Worm (Caenorhabditis elegans) whole organism, young adult: ENCODE data around the gene Y55F3BR.2.

Source experiments
- C06A6.2 ChIP-seq: fragments of 200-800 bp; sonication (Bioruptor generic); conservative IDR thresholded peaks from 2 replicates; pipeline ENCODE4 v1.3.6; 2022; ENCODE audit warnings: missing genetic modification characterization, missing compliant biosample characterization
- F22D6.2 ChIP-seq: sonication (generic microtip); optimal IDR thresholded peaks from 2 replicates; lab custom pipeline; 2016; ENCODE audit warnings: mild to moderate bottlenecking, missing genetic modification characterization, missing compliant biosample characterization
- F33H1.4 ChIP-seq: fragments of 200-800 bp; sonication (Bioruptor generic); IDR thresholded peaks from 2 replicates; pipeline ENCODE4 v1.3.6; 2022; ENCODE audit warnings: missing genetic modification reagents, missing genetic modification characterization, missing compliant biosample characterization
- F37B4.10 ChIP-seq: fragments of 200-800 bp; sonication (Bioruptor generic); IDR thresholded peaks from 2 replicates; pipeline ENCODE4 v1.3.6; 2022; ENCODE audit warnings: missing genetic modification characterization, missing compliant biosample characterization
- F39B2.1 ChIP-seq: fragments of 200-800 bp; sonication (Bioruptor generic); IDR thresholded peaks from 2 replicates; pipeline ENCODE4 v1.3.6; 2022; ENCODE audit warnings: missing genetic modification reagents, missing genetic modification characterization, missing compliant biosample characterization
- F57A8.1 ChIP-seq: fragments of 200-800 bp; sonication (Bioruptor generic); optimal IDR thresholded peaks from 2 replicates; lab custom pipeline; 2018; ENCODE audit warnings: mild to moderate bottlenecking, missing genetic modification characterization, moderate library complexity, missing compliant biosample characterization
- F57C9.4 ChIP-seq: sonication (generic microtip); optimal IDR thresholded peaks from 2 replicates; lab custom pipeline; 2017; ENCODE audit warnings: mild to moderate bottlenecking, missing genetic modification characterization, missing compliant biosample characterization
- K12H6.12 ChIP-seq: fragments of 200-800 bp; sonication (Bioruptor generic); optimal IDR thresholded peaks from 2 replicates; lab custom pipeline; 2018; ENCODE audit warnings: mild to moderate bottlenecking, missing genetic modification characterization, missing compliant biosample characterization
- T07F8.4 ChIP-seq: sonication (generic microtip); optimal IDR thresholded peaks from 2 replicates; lab custom pipeline; 2016; ENCODE audit warnings: mild to moderate bottlenecking, missing genetic modification characterization, moderate library complexity, missing compliant biosample characterization
- T26A5.8 ChIP-seq: sonication (generic microtip); optimal IDR thresholded peaks from 2 replicates; lab custom pipeline; 2016; ENCODE audit warnings: missing genetic modification characterization, missing compliant biosample characterization
- Y53G8AR.9 ChIP-seq: fragments of 200-800 bp; sonication (Bioruptor generic); conservative IDR thresholded peaks from 2 replicates; pipeline ENCODE4 v1.3.6; 2022; ENCODE audit warnings: missing genetic modification reagents, missing genetic modification characterization, missing compliant biosample characterization
- Y56A3A.18 ChIP-seq: fragments of 200-800 bp; sonication (Bioruptor generic); IDR thresholded peaks from 2 replicates; pipeline ENCODE4 v1.3.6; 2022; ENCODE audit warnings: missing genetic modification reagents, missing genetic modification characterization, missing compliant biosample characterization
- Y95B8A.8 ChIP-seq: fragments of 200-800 bp; sonication (Bioruptor generic); IDR thresholded peaks from 2 replicates; pipeline ENCODE4 v1.3.6; 2022; ENCODE audit warnings: missing genetic modification reagents, missing genetic modification characterization, missing compliant biosample characterization
- aptf-2 ChIP-seq: fragments of 200-800 bp; sonication (Bioruptor generic); conservative IDR thresholded peaks from 2 replicates; pipeline ENCODE4 v1.3.6; 2022; ENCODE audit warnings: missing genetic modification reagents, missing genetic modification characterization, missing compliant biosample characterization
- aptf-3 ChIP-seq: fragments of 200-800 bp; sonication (Bioruptor generic); IDR thresholded peaks from 2 replicates; pipeline ENCODE4 v1.3.6; 2022; ENCODE audit warnings: missing genetic modification characterization, missing compliant biosample characterization
- attf-3 ChIP-seq: fragments of 200-800 bp; sonication (Bioruptor generic); conservative IDR thresholded peaks from 2 replicates; pipeline ENCODE4 v1.3.6; 2022; ENCODE audit warnings: missing genetic modification reagents, missing genetic modification characterization, missing compliant biosample characterization
- bed-1 ChIP-seq: fragments of 200-800 bp; sonication (Bioruptor generic); IDR thresholded peaks from 2 replicates; pipeline ENCODE4 v1.3.6; 2022; ENCODE audit warnings: missing genetic modification reagents, missing genetic modification characterization, missing compliant biosample characterization
- cebp-1 ChIP-seq, 2 experiments: fragments of 200-800 bp in 1 of 2; sonication (Bioruptor generic) in 1 of 2; sonication (generic microtip) in 1 of 2; IDR thresholded peaks in 1 of 2; optimal IDR thresholded peaks in 1 of 2; 2 replicates each; pipeline versions ENCODE4 v1.3.6 to Lab custom; 2017 to 2022; ENCODE audit warnings: missing compliant biosample characterization in 2 of 2, missing genetic modification characterization in 2 of 2, mild to moderate bottlenecking in 1 of 2, missing genetic modification reagents in 1 of 2, moderate library complexity in 1 of 2
- ceh-27 ChIP-seq: fragments of 200-800 bp; sonication (Bioruptor generic); optimal IDR thresholded peaks from 2 replicates; lab custom pipeline; 2018; ENCODE audit warnings: mild to moderate bottlenecking, missing genetic modification characterization, moderate library complexity, missing compliant biosample characterization
- ceh-79 ChIP-seq: sonication (generic microtip); optimal IDR thresholded peaks from 2 replicates; lab custom pipeline; 2017; ENCODE audit warnings: mild to moderate bottlenecking, missing genetic modification characterization, missing compliant biosample characterization
- dox-1 ChIP-seq: fragments of 200-800 bp; sonication (Bioruptor generic); IDR thresholded peaks from 2 replicates; pipeline ENCODE4 v1.3.6; 2022; ENCODE audit warnings: missing genetic modification reagents, missing genetic modification characterization, missing compliant biosample characterization
- dpl-1 ChIP-seq: fragments of 150-350 bp; optimal IDR thresholded peaks from 2 replicates; lab custom pipeline; 2014; ENCODE audit warnings: missing biosample characterization, missing genetic modification reagents, missing genetic modification characterization
- egl-18 ChIP-seq: fragments of 200-800 bp; sonication (Bioruptor generic); IDR thresholded peaks from 2 replicates; pipeline ENCODE4 v1.3.6; 2022; ENCODE audit warnings: missing genetic modification reagents, missing genetic modification characterization, missing compliant biosample characterization
- egl-44 ChIP-seq: fragments of 200-800 bp; sonication (Bioruptor generic); IDR thresholded peaks from 2 replicates; pipeline ENCODE4 v1.3.6; 2022; ENCODE audit warnings: missing genetic modification reagents, missing genetic modification characterization, missing compliant biosample characterization
- egrh-3 ChIP-seq: fragments of 200-800 bp; sonication (Bioruptor generic); IDR thresholded peaks from 2 replicates; pipeline ENCODE4 v1.3.6; 2022; ENCODE audit warnings: missing genetic modification reagents, missing genetic modification characterization, missing compliant biosample characterization
- ets-4 ChIP-seq: fragments of 200-800 bp; sonication (Bioruptor generic); optimal IDR thresholded peaks from 2 replicates; lab custom pipeline; 2018; ENCODE audit warnings: mild to moderate bottlenecking, missing genetic modification characterization, missing compliant biosample characterization
- gei-17 ChIP-seq: fragments of 200-800 bp; sonication (Bioruptor generic); optimal IDR thresholded peaks from 2 replicates; lab custom pipeline; 2018; ENCODE audit warnings: mild to moderate bottlenecking, missing genetic modification characterization, missing compliant biosample characterization
- hsf-1 ChIP-seq: fragments of 200-800 bp; sonication (Bioruptor generic); IDR thresholded peaks from 2 replicates; pipeline ENCODE4 v1.3.6; 2022; ENCODE audit warnings: missing genetic modification reagents, missing genetic modification characterization, missing compliant biosample characterization
- let-607 ChIP-seq, 2 experiments: fragments of 200-800 bp in 1 of 2; sonication (Bioruptor generic) in 1 of 2; sonication (generic microtip) in 1 of 2; optimal IDR thresholded peaks; 2 replicates each; lab custom pipeline; 2016 to 2018; ENCODE audit warnings: mild to moderate bottlenecking in 2 of 2, missing compliant biosample characterization in 2 of 2, missing genetic modification characterization in 2 of 2, moderate library complexity in 2 of 2, missing genotype in 1 of 2
- lin-26 ChIP-seq: fragments of 200-800 bp; sonication (Bioruptor generic); IDR thresholded peaks from 2 replicates; pipeline ENCODE4 v1.3.6; 2022; ENCODE audit warnings: missing genetic modification reagents, missing genetic modification characterization, missing compliant biosample characterization
- lin-35 ChIP-seq, 3 experiments: fragments of 150-350 bp in 2 of 3; sonication (generic microtip) in 1 of 3; optimal IDR thresholded peaks; 2 replicates each; lab custom pipeline; 2014 to 2018; ENCODE audit warnings: missing biosample characterization in 3 of 3, missing genetic modification characterization in 3 of 3, missing genetic modification reagents in 3 of 3
- lin-54 ChIP-seq: fragments of 200-800 bp; sonication (Bioruptor generic); optimal IDR thresholded peaks from 2 replicates; lab custom pipeline; 2018; ENCODE audit warnings: mild to moderate bottlenecking, missing genetic modification characterization, missing compliant biosample characterization
- lsl-1 ChIP-seq: fragments of 200-800 bp; sonication (Bioruptor generic); optimal IDR thresholded peaks from 2 replicates; lab custom pipeline; 2018; ENCODE audit warnings: mild to moderate bottlenecking, missing genetic modification characterization, moderate library complexity, missing compliant biosample characterization
- lsy-27 ChIP-seq: sonication (generic microtip); optimal IDR thresholded peaks from 2 replicates; lab custom pipeline; 2017; ENCODE audit warnings: missing genetic modification characterization, mild to moderate bottlenecking, missing compliant biosample characterization, antibody characterized with exemption, missing genotype, borderline replicate concordance; ENCODE audit not compliant: insufficient read depth
- mcd-1 ChIP-seq: fragments of 200-800 bp; sonication (Bioruptor generic); IDR thresholded peaks from 2 replicates; pipeline ENCODE4 v1.3.6; 2022; ENCODE audit warnings: missing genetic modification reagents, missing genetic modification characterization, missing compliant biosample characterization
- nfya-1 ChIP-seq: sonication (generic microtip); optimal IDR thresholded peaks from 2 replicates; lab custom pipeline; 2017; ENCODE audit warnings: antibody characterized with exemption, missing compliant biosample characterization, missing genetic modification characterization, borderline replicate concordance; ENCODE audit not compliant: insufficient read depth
- nhr-120 ChIP-seq: fragments of 200-800 bp; sonication (Bioruptor generic); IDR thresholded peaks from 2 replicates; pipeline ENCODE4 v1.3.6; 2022; ENCODE audit warnings: missing genetic modification characterization, missing compliant biosample characterization
- nhr-27 ChIP-seq: fragments of 200-800 bp; sonication (Bioruptor generic); optimal IDR thresholded peaks from 2 replicates; lab custom pipeline; 2018; ENCODE audit warnings: mild to moderate bottlenecking, missing genetic modification characterization, moderate library complexity, missing compliant biosample characterization
- pbrm-1 ChIP-seq: fragments of 200-800 bp; sonication (Bioruptor generic); IDR thresholded peaks from 2 replicates; pipeline ENCODE4 v1.3.6; 2022; ENCODE audit warnings: missing genetic modification reagents, missing genetic modification characterization, missing compliant biosample characterization
- repo-1 ChIP-seq: sonication (generic microtip); optimal IDR thresholded peaks from 2 replicates; lab custom pipeline; 2017; ENCODE audit warnings: mild to moderate bottlenecking, missing genetic modification characterization, missing compliant biosample characterization
- sea-2 ChIP-seq: fragments of 200-800 bp; sonication (Bioruptor generic); IDR thresholded peaks from 2 replicates; pipeline ENCODE4 v1.3.6; 2022; ENCODE audit warnings: missing genetic modification characterization, missing compliant biosample characterization
- snpc-1.3 ChIP-seq: sonication (generic microtip); optimal IDR thresholded peaks from 2 replicates; lab custom pipeline; 2017; ENCODE audit warnings: missing genetic modification characterization, mild to moderate bottlenecking, missing compliant biosample characterization, antibody characterized with exemption, moderate library complexity, missing genotype, missing genetic modification reagents; ENCODE audit not compliant: insufficient read depth
- snpc-4 ChIP-seq, 5 experiments: fragments of 150-350 bp in 1 of 5; sonication (generic microtip) in 4 of 5; optimal IDR thresholded peaks; 2 replicates each; lab custom pipeline; 2014 to 2018; ENCODE audit warnings: missing genetic modification characterization in 5 of 5, missing biosample characterization in 3 of 5, antibody characterized with exemption in 2 of 5, mild to moderate bottlenecking in 2 of 5, missing compliant biosample characterization in 2 of 5, missing genotype in 2 of 5, moderate library complexity in 2 of 5, missing genetic modification reagents in 1 of 5
- somi-1 ChIP-seq: fragments of 200-800 bp; sonication (Bioruptor generic); optimal IDR thresholded peaks from 2 replicates; lab custom pipeline; 2018; ENCODE audit warnings: mild to moderate bottlenecking, missing genetic modification characterization, missing compliant biosample characterization
- tlf-1 ChIP-seq: fragments of 200-800 bp; sonication (Bioruptor generic); optimal IDR thresholded peaks from 2 replicates; lab custom pipeline; 2018; ENCODE audit warnings: mild to moderate bottlenecking, missing genetic modification characterization, missing compliant biosample characterization
- unc-130 ChIP-seq: sonication (generic microtip); optimal IDR thresholded peaks from 2 replicates; lab custom pipeline; 2016; ENCODE audit warnings: missing genetic modification reagents, missing genetic modification characterization, missing compliant biosample characterization

Y55F3BR.2 gene

DNA sequence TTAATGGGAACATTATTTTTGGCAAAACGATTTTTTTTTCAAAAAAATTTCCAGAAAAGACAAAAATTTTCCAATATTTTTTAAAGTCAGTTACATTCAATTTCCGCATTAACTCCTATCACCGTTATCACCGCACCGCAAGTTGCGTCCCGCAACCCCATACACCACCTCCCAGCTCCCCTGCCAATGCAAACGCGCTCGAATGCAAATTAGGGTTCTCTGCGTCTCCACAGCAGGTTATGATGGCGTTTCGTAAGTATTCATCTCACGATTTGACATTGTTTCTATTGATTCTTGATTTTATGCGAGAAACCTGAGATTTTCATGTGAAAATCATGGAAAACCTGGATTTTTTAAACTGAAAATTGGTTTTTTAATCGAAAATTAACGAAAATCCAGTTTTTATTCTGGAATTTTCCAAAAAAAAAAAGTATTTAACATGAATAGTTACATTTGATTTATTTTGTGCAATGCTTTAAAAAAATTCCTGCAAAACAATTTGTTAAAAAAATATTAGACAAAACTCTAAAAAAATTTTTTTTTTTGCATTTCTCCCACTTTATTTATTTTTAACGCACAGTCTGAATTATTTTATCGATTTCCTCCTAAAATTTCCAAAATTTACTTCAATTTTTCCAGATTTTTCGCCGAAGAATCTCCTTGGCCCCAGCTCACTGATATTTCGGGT lies 26.1 kb downstream of the Y55F3BR.2 start, which contains the start of gene mak-2 (continued):
- TF ChIP-seq F57A8.1 (GFP tag; lab: Kevin White, UChicago), result no peak
- no peak for TF ChIP-seq snpc-1.3
- peak in 1 of 3 experiments; percentile 9 for TF ChIP-seq lin-35 (GFP tag; optimal IDR thresholded peaks at IDR 0.05; lab: Kevin White, UChicago)
- no peak for TF ChIP-seq lin-26 (GFP tag; lab: Robert Waterston, UW)
- TF ChIP-seq dox-1, result peak; percentile 48; the same call in 1 of the 2 replicates
- TF ChIP-seq ceh-27 (GFP tag; lab: Kevin White, UChicago), result peak; percentile 29
- no peak for TF ChIP-seq egrh-3 (GFP tag; lab: Robert Waterston, UW)
- no peak for TF ChIP-seq nfya-1
- no peak for TF ChIP-seq F57C9.4 (tag; lab: Kevin White, UChicago)
- TF ChIP-seq mcd-1 (GFP tag; lab: Robert Waterston, UW), result peak; percentile 95
- TF ChIP-seq tlf-1, result no peak
- peak; percentile 41 for TF ChIP-seq lin-54
- TF ChIP-seq let-607 (tag; optimal IDR thresholded peaks at IDR 0.05; lab: Kevin White, UChicago), result no peak
- no peak for TF ChIP-seq F37B4.10
- no peak for TF ChIP-seq gei-17 (GFP tag; lab: Kevin White, UChicago)
- no peak for TF ChIP-seq bed-1
- no peak for TF ChIP-seq somi-1 (GFP tag; lab: Kevin White, UChicago)
- no peak for TF ChIP-seq K12H6.12 (tag; lab: Kevin White, UChicago)
- TF ChIP-seq hsf-1, result no peak
- no peak for TF ChIP-seq T07F8.4
- no peak for TF ChIP-seq pbrm-1 (GFP tag; lab: Robert Waterston, UW)
- no peak for TF ChIP-seq lsl-1 (GFP tag; lab: Kevin White, UChicago)
- TF ChIP-seq lsy-27 (tag; lab: Kevin White, UChicago), result no peak
- TF ChIP-seq unc-130 (GFP tag; lab: Kevin White, UChicago), result no peak
- no peak for TF ChIP-seq C06A6.2 (GFP tag; lab: Robert Waterston, UW)
- TF ChIP-seq nhr-27 (tag; lab: Kevin White, UChicago), result no peak
- TF ChIP-seq Y56A3A.18, result no peak
- TF ChIP-seq egl-18 (GFP tag; lab: Robert Waterston, UW), result no peak
- no peak for TF ChIP-seq T26A5.8 (tag; lab: Kevin White, UChicago)
- no peak for TF ChIP-seq aptf-3
- TF ChIP-seq Y95B8A.8 (GFP tag; lab: Robert Waterston, UW), result no peak
- no peak for TF ChIP-seq F22D6.2 (tag; lab: Kevin White, UChicago)
- TF ChIP-seq dpl-1 (GFP tag; lab: Kevin White, UChicago), result no peak
- TF ChIP-seq aptf-2 (GFP tag; lab: Robert Waterston, UW), result no peak
- TF ChIP-seq ets-4 (GFP tag; lab: Kevin White, UChicago), result no peak
- TF ChIP-seq ceh-79, result no peak
- TF ChIP-seq Y53G8AR.9 (GFP tag; lab: Robert Waterston, UW), result 0 out of 2 replicates have a peak, but pooled peaks have one; percentile 32
- no peak for TF ChIP-seq sea-2 (GFP tag; lab: Robert Waterston, UW)
- no peak for TF ChIP-seq F39B2.1
- no peak for TF ChIP-seq attf-3 (GFP tag; lab: Robert Waterston, UW)
- TF ChIP-seq F33H1.4 (GFP tag; lab: Robert Waterston, UW), result no peak
- TF ChIP-seq cebp-1 (GFP tag; IDR thresholded peaks at IDR 0.05; lab: Robert Waterston, UW), result peak; percentile 48; the same call in 1 of the 2 replicates
- TF ChIP-seq cebp-1 (tag; optimal IDR thresholded peaks at IDR 0.05; lab: Kevin White, UChicago), result peak; percentile 78
- TF ChIP-seq egl-44 (GFP tag; lab: Robert Waterston, UW), result no peak
- TF ChIP-seq nhr-120 (GFP tag; lab: Robert Waterston, UW), result no peak
- no peak for TF ChIP-seq snpc-4 (GFP tag; optimal IDR thresholded peaks at IDR 0.05; lab: Kevin White, UChicago)
- peak in 2 of 4 experiments; percentile 54 to 75 for TF ChIP-seq snpc-4 (tag; optimal IDR thresholded peaks at IDR 0.05; lab: Kevin White, UChicago)
- no peak for TF ChIP-seq repo-1 (tag; lab: Kevin White, UChicago)
